Worm (Caenorhabditis elegans) whole organism, dauer: ENCODE results near the gene ZK666.4.

Experiments
- unc-62 ChIP-seq: sonication (generic microtip); optimal IDR thresholded peaks from 2 replicates; lab custom pipeline; 2017; ENCODE audit warnings: missing biosample characterization, missing genetic modification reagents, missing genetic modification characterization

Gene ZK666.4

ce11 chrII:10494467-10494866 lies 17.4 kb downstream of the ZK666.4 start, which contains the start of gene ZK666.14:
Gene ZK666.14 (plus strand): TSS chrII:10494767.
- TF ChIP-seq unc-62 (GFP tag; lab: Kevin White, UChicago): no peak

- TF ChIP-seq unc-62 (GFP tag; lab: Kevin White, UChicago): no peak
Measured at ce11 chrII:10495912-10496311, 18.9 kb downstream of the ZK666.4 start, which contains the start of gene ZK666.12. Gene ZK666.12 (plus strand): TSS chrII:10496212.

DNA sequence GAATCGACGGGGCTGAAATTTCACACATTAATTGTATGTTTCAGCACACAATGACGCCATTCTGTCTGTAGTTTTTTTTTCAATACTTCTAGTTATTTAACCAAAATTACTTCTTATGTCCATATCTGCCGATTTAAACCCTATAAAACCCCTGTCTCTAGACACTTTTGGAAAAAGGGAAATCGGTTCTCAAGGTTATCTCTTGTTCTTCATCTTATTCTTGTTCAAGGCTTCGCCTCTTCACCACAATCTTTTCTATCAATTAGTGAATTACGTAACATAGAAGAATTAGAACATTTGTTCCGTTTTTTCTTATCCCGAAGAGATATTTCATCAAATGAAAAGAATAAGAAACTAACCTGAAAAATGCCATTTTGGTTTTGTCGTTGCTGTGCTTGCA lies 23.6 kb downstream of the ZK666.4 start:
- no peak for TF ChIP-seq unc-62 (GFP tag; lab: Kevin White, UChicago)

- no peak for TF ChIP-seq unc-62 (GFP tag; lab: Kevin White, UChicago)
Measured at ce11 chrII:10501578-10501977, 24.5 kb downstream of the ZK666.4 start.

ce11 chrII:10502491-10503063 lies 25.5 kb downstream of the ZK666.4 start, which contains the start of gene myrf-1:
Gene myrf-1 (minus strand): TSS chrII:10502541.
- no peak for TF ChIP-seq unc-62 (GFP tag; lab: Kevin White, UChicago)

ce11 chrII:10504729-10505128 lies 27.7 kb downstream of the ZK666.4 start:
- TF ChIP-seq unc-62 (GFP tag; lab: Kevin White, UChicago): no peak

DNA sequence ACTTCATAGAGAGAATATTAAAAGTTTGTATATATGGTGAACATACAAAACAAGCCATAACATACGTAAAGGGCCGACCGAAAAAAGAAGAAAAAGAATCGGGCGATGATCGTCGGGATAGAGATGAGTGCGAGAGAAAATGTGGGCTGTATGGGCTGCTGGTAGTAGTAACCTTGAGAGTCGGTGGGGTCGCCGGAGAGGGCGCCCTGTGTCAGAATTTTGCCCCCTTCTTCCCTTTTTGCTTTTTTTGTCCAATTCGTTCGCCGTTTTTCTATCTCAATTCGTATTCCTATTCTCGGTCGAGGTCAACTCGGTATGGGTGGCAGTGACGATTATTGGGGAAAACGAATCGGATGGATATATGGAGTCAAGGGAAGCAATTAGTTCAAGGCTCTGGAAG lies 28.9 kb downstream of the ZK666.4 start:
- no peak for TF ChIP-seq unc-62 (GFP tag; lab: Kevin White, UChicago)

DNA sequence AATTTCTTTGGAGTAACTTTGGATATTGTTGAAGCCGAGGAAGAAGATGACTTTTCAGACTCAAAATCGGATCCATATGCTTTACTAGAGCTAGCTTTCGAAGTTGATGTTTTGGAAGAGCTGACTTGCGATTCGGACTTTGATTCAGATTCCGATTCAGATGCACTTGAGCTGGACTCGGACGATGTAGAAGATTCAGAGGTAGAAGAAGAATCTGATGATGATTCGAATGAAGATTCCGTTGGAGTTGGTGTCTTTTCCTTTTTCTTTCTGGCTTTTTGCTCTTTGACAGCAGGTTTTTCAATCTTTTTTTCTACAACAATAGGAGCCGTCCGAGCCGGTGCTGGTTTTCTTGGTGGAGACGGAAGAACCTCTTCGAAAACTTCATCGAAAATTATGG lies 30.8 kb downstream of the ZK666.4 start:
- no peak for TF ChIP-seq unc-62 (GFP tag; lab: Kevin White, UChicago)

DNA sequence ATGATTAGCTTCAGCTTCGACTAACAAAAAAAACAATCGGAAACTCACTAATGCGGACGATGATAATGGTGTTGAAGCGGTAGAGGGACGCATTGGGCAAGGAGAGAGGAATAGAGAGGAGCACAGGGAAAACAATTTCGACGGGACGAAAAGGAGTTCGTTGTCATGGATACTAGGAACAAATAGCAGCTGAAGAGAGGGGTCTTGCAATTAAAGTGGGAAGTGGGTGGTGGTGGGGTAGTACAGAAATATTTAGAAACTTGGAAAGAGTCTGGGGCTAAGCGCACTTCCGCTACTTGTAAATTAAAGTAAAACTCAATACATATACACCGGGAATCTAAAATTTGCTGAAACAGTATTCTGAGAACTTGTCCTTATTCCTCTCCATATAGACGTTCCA lies 32.7 kb downstream of the ZK666.4 start, which contains the start of gene F59B10.2:
F59B10.2 (minus strand) TSS at position 101 of the 400 bp plus-strand sequence.
- TF ChIP-seq unc-62 (GFP tag; lab: Kevin White, UChicago): no peak

DNA sequence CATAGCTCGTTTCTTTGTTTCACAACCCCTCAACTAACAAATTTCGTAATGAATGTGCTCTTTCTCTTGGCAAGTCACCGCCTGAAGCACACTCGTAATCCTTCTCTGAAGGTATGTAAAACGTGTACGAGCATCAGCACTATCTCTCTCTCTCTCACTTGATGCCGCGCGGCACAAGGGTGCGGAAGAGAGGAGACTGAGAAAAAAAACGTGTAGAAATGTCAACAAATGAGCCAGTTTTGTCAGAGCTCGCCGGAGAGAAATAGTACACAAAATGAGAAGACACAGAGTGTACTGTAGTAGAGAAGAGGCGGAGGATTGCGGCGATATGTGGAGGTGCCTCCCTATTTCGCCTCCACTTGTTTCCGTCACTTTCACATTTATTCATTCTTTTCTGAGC lies 33.2 kb downstream of the ZK666.4 start, which contains the start of gene F59B10.3:
F59B10.3 (plus strand) TSS at position 301 of the 400 bp plus-strand sequence.
- no peak for TF ChIP-seq unc-62 (GFP tag; lab: Kevin White, UChicago)

DNA sequence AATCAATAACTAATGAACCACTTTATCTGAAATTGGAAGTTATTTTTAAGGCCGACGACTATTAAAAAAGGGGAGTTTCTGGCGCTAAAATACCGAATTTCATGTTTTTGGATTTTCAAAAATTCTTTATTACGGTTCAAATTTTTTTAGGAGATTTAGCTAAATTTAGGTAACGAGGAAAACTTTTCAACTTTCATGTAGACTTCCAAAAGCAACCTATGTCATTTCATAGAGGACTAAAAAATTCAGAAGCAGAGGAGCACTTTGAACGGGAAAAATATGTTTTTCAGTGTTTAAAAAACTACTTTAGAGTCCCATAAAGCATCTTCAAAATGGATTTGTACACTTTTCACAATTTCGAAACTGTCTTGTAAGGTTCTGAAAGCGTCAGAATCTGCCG lies 36.3 kb downstream of the ZK666.4 start:
- TF ChIP-seq unc-62 (GFP tag; lab: Kevin White, UChicago): no peak

ce11 chrII:10515422-10515821 lies 38.4 kb downstream of the ZK666.4 start:
- no peak for TF ChIP-seq unc-62 (GFP tag; lab: Kevin White, UChicago)

ce11 chrII:10516375-10516774 lies 39.3 kb downstream of the ZK666.4 start:
- TF ChIP-seq unc-62 (GFP tag; lab: Kevin White, UChicago): no peak

- TF ChIP-seq unc-62 (GFP tag; lab: Kevin White, UChicago): no peak
Measured at ce11 chrII:10519017-10519416, 42.0 kb downstream of the ZK666.4 start, which contains the start of gene F59B10.4. Gene F59B10.4 (minus strand): TSS chrII:10519117.

ce11 chrII:10519863-10520262 lies 42.8 kb downstream of the ZK666.4 start:
- TF ChIP-seq unc-62 (GFP tag; lab: Kevin White, UChicago): no peak

DNA sequence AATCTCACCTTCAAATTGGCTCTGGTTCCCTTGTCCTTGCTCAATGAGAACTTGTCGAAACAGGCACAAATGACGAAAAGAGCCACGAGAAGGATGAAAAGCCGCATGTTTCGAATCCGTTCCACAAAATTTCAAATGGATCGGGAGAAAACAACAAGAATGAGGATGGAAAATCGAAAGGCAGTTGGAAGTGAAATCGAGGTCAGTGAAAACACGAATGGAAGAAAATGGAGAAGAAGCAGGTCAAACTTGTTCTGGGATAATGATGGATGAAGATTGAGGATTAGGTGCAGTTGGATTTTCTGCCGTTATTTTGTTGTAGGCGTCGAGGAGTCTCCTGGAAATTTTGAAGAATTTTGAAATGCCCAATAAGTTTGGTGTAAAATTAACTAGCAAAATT lies 46.0 kb downstream of the ZK666.4 start:
- no peak for TF ChIP-seq unc-62 (GFP tag; lab: Kevin White, UChicago)

DNA sequence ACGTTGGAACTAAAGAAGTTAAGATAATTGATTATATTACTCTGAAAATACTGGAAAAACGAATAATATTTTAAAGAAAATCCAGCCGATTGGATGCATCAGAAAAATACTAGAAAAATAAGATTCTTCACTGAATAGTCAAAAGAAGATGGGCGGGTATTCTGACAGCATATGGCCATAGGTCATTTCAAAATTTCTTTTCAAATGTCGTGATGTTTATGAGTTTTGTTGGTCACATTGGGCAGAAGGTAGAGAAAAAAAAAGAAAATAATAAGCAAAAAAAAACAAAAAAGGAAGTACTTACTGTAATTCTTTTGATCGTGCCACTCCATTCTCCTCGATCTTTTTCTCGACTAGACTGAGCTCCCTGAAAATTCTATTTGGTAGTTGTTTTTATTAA lies 46.5 kb downstream of the ZK666.4 start, which contains the start of gene F59B10.5:
F59B10.5 (minus strand) TSS at position 101 of the 400 bp plus-strand sequence.
- no peak for TF ChIP-seq unc-62 (GFP tag; lab: Kevin White, UChicago)
